Worm (Caenorhabditis elegans) whole organism, late embryonic: ENCODE data around the gene aaim-1.
A peak's percentile ranks its signal among the peaks of the same experiment; 100 is the strongest.

ENCODE experiments used
- K02D7.2 ChIP-seq: sonication (generic microtip); optimal IDR thresholded peaks from 2 replicates; lab custom pipeline; 2017; ENCODE audit warnings: mild to moderate bottlenecking, missing genetic modification characterization, missing compliant biosample characterization
- K09A11.1 ChIP-seq: sonication (generic microtip); optimal IDR thresholded peaks from 2 replicates; lab custom pipeline; 2017; ENCODE audit warnings: antibody characterized with exemption, mild to moderate bottlenecking, missing genetic modification characterization, missing compliant biosample characterization; ENCODE audit not compliant: insufficient read depth
- T23F11.4 ChIP-seq: fragments of 200-800 bp; sonication (Bioruptor generic); optimal IDR thresholded peaks from 2 replicates; lab custom pipeline; 2018; ENCODE audit warnings: mild to moderate bottlenecking, missing genetic modification characterization, missing compliant biosample characterization
- ama-1 ChIP-seq: fragments of 150-350 bp; optimal IDR thresholded peaks from 2 replicates; lab custom pipeline; 2014
- ceh-24 ChIP-seq: sonication (generic microtip); optimal IDR thresholded peaks from 2 replicates; lab custom pipeline; 2016; ENCODE audit warnings: mild to moderate bottlenecking, missing genetic modification characterization, missing compliant biosample characterization
- ceh-9 ChIP-seq: sonication (generic microtip); optimal IDR thresholded peaks from 2 replicates; lab custom pipeline; 2016; ENCODE audit warnings: mild to moderate bottlenecking, missing genetic modification characterization, inconsistent platforms, missing compliant biosample characterization
- elt-2 ChIP-seq: sonication (generic microtip); optimal IDR thresholded peaks from 2 replicates; lab custom pipeline; 2016; ENCODE audit warnings: missing genetic modification reagents, missing genetic modification characterization, missing compliant biosample characterization
- hlh-13 ChIP-seq: fragments of 200-800 bp; sonication (Bioruptor generic); optimal IDR thresholded peaks from 2 replicates; lab custom pipeline; 2018; ENCODE audit warnings: mild to moderate bottlenecking, missing genetic modification characterization, missing compliant biosample characterization
- npax-4 ChIP-seq: sonication (generic microtip); optimal IDR thresholded peaks from 2 replicates; lab custom pipeline; 2016; ENCODE audit warnings: missing genetic modification characterization, missing compliant biosample characterization
- pag-3 ChIP-seq: sonication (generic microtip); optimal IDR thresholded peaks from 2 replicates; lab custom pipeline; 2016; ENCODE audit warnings: missing compliant biosample characterization, missing genetic modification characterization, borderline replicate concordance
- pat-9 ChIP-seq: fragments of 200-800 bp; sonication (Bioruptor generic); optimal IDR thresholded peaks from 2 replicates; lab custom pipeline; 2018; ENCODE audit warnings: mild to moderate bottlenecking, missing genetic modification characterization, moderate library complexity, missing compliant biosample characterization
- sdc-2 ChIP-seq: sonication (generic microtip); optimal IDR thresholded peaks from 2 replicates; lab custom pipeline; 2016; ENCODE audit warnings: missing genotype, missing genetic modification characterization, missing compliant biosample characterization
- sox-4 ChIP-seq: sonication (generic microtip); optimal IDR thresholded peaks from 2 replicates; lab custom pipeline; 2017; ENCODE audit warnings: mild to moderate bottlenecking, missing genetic modification characterization, inconsistent platforms, missing compliant biosample characterization
- tbx-2 ChIP-seq: sonication (generic microtip); optimal IDR thresholded peaks from 2 replicates; lab custom pipeline; 2016; ENCODE audit warnings: missing genetic modification characterization, missing compliant biosample characterization
- ttx-3 ChIP-seq: sonication (generic microtip); optimal IDR thresholded peaks from 2 replicates; lab custom pipeline; 2016; ENCODE audit warnings: missing genetic modification reagents, missing genetic modification characterization, missing compliant biosample characterization
- unc-42 ChIP-seq: sonication (generic microtip); optimal IDR thresholded peaks from 2 replicates; lab custom pipeline; 2016; ENCODE audit warnings: missing genotype, missing genetic modification characterization, missing compliant biosample characterization
- unc-86 ChIP-seq: sonication (generic microtip); optimal IDR thresholded peaks from 2 replicates; lab custom pipeline; 2016; ENCODE audit warnings: missing genetic modification characterization, missing compliant biosample characterization

The aaim-1 gene

DNA sequence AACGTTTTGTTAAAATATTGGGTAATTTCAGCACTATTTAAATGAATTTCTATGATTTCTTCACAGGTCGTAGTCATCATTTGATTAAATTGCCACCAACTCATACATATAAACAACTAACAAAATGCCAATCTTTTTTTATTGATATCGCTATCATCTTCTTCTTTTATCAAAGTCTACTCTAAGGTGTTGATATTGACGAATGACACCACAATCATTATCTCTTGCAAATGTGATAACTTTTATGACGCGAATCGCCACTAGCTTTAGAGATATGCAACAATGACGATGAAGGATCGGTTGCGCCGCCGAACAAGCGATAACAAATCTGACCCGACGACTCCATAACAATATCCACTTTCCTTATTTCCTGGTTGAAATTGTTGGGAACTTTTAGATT is 47.8 kb downstream of the aaim-1 start:
- TF ChIP-seq ceh-24 (tag; lab: Kevin White, UChicago) (no peak), sdc-2 (no peak), npax-4 (tag; lab: Kevin White, UChicago) (no peak), elt-2 (tag; lab: Kevin White, UChicago) (peak; percentile 92)

DNA sequence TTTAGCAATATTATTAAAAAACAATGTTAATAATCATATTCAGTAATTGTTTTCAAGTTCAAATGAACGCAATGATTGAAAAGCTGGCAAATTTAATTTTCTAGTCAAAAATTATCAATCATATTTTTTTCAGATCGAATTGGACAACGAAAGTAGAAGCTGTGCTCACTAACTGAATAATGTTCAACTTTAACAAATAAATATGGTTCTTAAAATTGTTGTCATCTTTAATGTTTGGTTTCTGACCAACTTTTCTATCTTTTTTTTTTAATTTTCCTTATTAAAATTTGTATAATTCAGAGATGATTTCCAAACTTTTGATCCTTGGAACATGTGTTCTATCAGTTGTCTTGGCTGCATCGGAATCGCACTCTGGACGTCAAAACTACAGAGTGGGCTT is 50.2 kb downstream of the aaim-1 start, which contains the start of gene ttr-35:
TSS of gene ttr-35 (plus strand) at position 301 of the 400 bp plus-strand sequence.
- TF ChIP-seq T23F11.4: no peak
- TF ChIP-seq unc-86 (tag; lab: Kevin White, UChicago): no peak
- no peak for TF ChIP-seq tbx-2
- TF ChIP-seq unc-42 (tag; lab: Kevin White, UChicago): no peak
- no peak for TF ChIP-seq K09A11.1 (tag; lab: Kevin White, UChicago)
- no peak for TF ChIP-seq npax-4 (tag; lab: Kevin White, UChicago)
- no peak for TF ChIP-seq ttx-3 (tag; lab: Kevin White, UChicago)
- TF ChIP-seq, all 69 proteins: peak for 0

DNA sequence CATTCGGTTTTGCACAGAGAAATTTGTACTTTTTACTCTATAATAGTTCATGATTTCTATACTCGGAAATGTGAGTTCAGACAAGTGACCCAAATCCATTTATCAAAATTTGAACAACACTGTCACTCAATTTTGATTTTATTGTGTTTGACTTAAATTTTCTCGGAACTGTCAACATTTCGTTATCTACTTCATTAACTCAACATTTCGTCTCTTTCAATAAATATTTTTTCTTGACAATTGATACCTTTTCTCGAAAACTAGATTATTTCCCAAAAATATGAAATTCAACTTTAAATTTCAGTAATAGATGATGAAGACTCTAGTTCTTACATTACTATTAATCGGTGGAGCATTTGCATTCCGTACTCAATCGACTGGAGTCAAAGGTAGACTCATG is 51.6 kb downstream of the aaim-1 start, which contains the start of gene ttr-36:
TSS of gene ttr-36 (plus strand) at position 301 of the 400 bp plus-strand sequence.
- TF ChIP-seq ceh-9 (tag; lab: Kevin White, UChicago): no peak
- TF ChIP-seq sox-4 (tag; lab: Kevin White, UChicago): no peak

DNA sequence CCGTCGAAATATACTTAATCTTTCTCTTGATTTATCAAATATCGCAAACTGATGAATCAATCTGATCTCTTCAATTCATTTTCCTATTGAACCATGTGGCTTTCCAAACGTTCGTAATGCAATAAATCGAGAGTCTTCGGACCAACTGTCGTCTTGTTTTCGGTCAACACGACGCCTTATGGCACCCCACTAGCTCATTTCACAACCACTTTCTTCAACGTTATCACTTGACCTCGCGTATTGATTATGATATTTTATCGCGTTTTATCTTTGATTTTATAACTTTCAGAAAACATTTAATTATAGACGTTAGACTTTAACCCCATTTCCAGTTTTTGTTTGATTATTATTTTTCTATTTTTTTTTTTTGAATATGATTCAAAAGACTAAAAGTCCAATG is 52.4 kb downstream of the aaim-1 start:
- TF ChIP-seq npax-4 (tag; lab: Kevin White, UChicago) (no peak), K02D7.2 (tag; lab: Kevin White, UChicago) (no peak), ama-1 (lab: Kevin White, UChicago) (no peak), sdc-2 (no peak), elt-2 (tag; lab: Kevin White, UChicago) (peak; percentile 60), K09A11.1 (tag; lab: Kevin White, UChicago) (no peak), pat-9 (tag; lab: Kevin White, UChicago) (no peak), pag-3 (tag; lab: Kevin White, UChicago) (no peak), hlh-13 (GFP tag; lab: Kevin White, UChicago) (no peak)
